Worm (Caenorhabditis elegans): Measurements from ENCODE around the gene edg-1.

ce11 chrIV:11372366-11372997 is 51.9 kb downstream of the edg-1 start, which contains the start of gene cbd-1:
- no peak for TF ChIP-seq tab-1 (GFP tag; IDR thresholded peaks at IDR 0.05)
- no peak for TF ChIP-seq med-1 (GFP tag; optimal IDR thresholded peaks at IDR 0.05; ENCODE audit: insufficient read depth)
- no peak for TF ChIP-seq cog-1 (tag; optimal IDR thresholded peaks at IDR 0.05)
- no peak for TF ChIP-seq ztf-29 (GFP tag; IDR thresholded peaks at IDR 0.05)
